Fruit fly (Drosophila melanogaster) whole organism, embryonic: ENCODE results near the gene Cyp9f2.

Experiments used
- ATbp ChIP-seq: fragments of 200-800 bp; sonication (Bioruptor generic); optimal IDR thresholded peaks from 2 replicates; lab custom pipeline; 2017; ENCODE audit warnings: missing biosample characterization, mild to moderate bottlenecking, missing genetic modification characterization, missing genetic modification reagents
- Adf1 ChIP-seq: fragments of 200-800 bp; sonication (Bioruptor generic); IDR thresholded peaks from 2 replicates; pipeline ENCODE4 v1.3.6; 2022; ENCODE audit warnings: missing biosample characterization, missing genetic modification characterization
- Antp ChIP-seq: fragments of 200-800 bp; sonication (Bioruptor generic); optimal IDR thresholded peaks from 3 replicates; lab custom pipeline; 2016; ENCODE audit warnings: missing biosample characterization, missing genetic modification characterization
- BEAF-32 ChIP-seq: fragments of 200-800 bp; sonication (Bioruptor generic); optimal IDR thresholded peaks from 3 replicates; lab custom pipeline; 2017; ENCODE audit warnings: missing biosample characterization, missing genetic modification characterization, mild to moderate bottlenecking, moderate library complexity, missing genetic modification reagents
- C15 ChIP-seq: fragments of 200-800 bp; sonication (Bioruptor generic); IDR thresholded peaks from 3 replicates; pipeline ENCODE4 v1.3.6; 2022; ENCODE audit warnings: missing biosample characterization, missing genetic modification characterization
- CG10462 ChIP-seq: fragments of 200-800 bp; sonication (Bioruptor generic); optimal IDR thresholded peaks from 2 replicates; lab custom pipeline; 2016; ENCODE audit warnings: missing biosample characterization, missing genetic modification characterization
- CG11247 ChIP-seq: fragments of 200-800 bp; sonication (Bioruptor generic); IDR thresholded peaks from 2 replicates; pipeline ENCODE4 v1.3.6; 2022; ENCODE audit warnings: missing biosample characterization, missing genetic modification characterization
- CG11398 ChIP-seq: fragments of 200-800 bp; sonication (Bioruptor generic); optimal IDR thresholded peaks from 2 replicates; lab custom pipeline; 2016; ENCODE audit warnings: missing biosample characterization, missing genetic modification characterization
- CG12744 ChIP-seq: fragments of 200-800 bp; sonication (Bioruptor generic); optimal IDR thresholded peaks from 2 replicates; lab custom pipeline; 2016; ENCODE audit warnings: missing biosample characterization, missing genetic modification characterization
- CG14710 ChIP-seq: fragments of 200-800 bp; sonication (Bioruptor generic); optimal IDR thresholded peaks from 3 replicates; lab custom pipeline; 2019; ENCODE audit warnings: missing biosample characterization, mild to moderate bottlenecking, missing genetic modification characterization, moderate library complexity
- CG14860 ChIP-seq: fragments of 200-800 bp; sonication (Bioruptor generic); IDR thresholded peaks from 3 replicates; pipeline ENCODE4 v1.3.6; 2022; ENCODE audit warnings: missing biosample characterization, missing genetic modification characterization; ENCODE audit not compliant: partially characterized antibody
- CG1529 ChIP-seq: fragments of 200-800 bp; sonication (Bioruptor generic); optimal IDR thresholded peaks from 3 replicates; lab custom pipeline; 2018; ENCODE audit warnings: missing biosample characterization, missing genetic modification characterization
- CG30020 ChIP-seq: fragments of 200-800 bp; optimal IDR thresholded peaks from 2 replicates; lab custom pipeline; 2019; ENCODE audit warnings: missing biosample characterization, mild to moderate bottlenecking, missing genetic modification characterization, moderate library complexity
- CG31441 ChIP-seq: fragments of 200-800 bp; sonication (Bioruptor generic); IDR thresholded peaks from 2 replicates; pipeline ENCODE4 v1.3.6; 2022; ENCODE audit warnings: missing biosample characterization, missing genetic modification characterization
- CG4617 ChIP-seq: fragments of 200-800 bp; sonication (Bioruptor generic); optimal IDR thresholded peaks from 3 replicates; lab custom pipeline; 2016; ENCODE audit warnings: missing biosample characterization, missing genetic modification characterization, borderline replicate concordance
- CG5180 ChIP-seq: fragments of 200-800 bp; sonication (Bioruptor generic); optimal IDR thresholded peaks from 3 replicates; lab custom pipeline; 2017; ENCODE audit warnings: missing biosample characterization, missing genetic modification characterization, mild to moderate bottlenecking, moderate library complexity, missing genetic modification reagents
- CG5245 ChIP-seq: fragments of 200-800 bp; sonication (Bioruptor generic); optimal IDR thresholded peaks from 3 replicates; lab custom pipeline; 2016; ENCODE audit warnings: missing biosample characterization, missing genetic modification characterization
- CG5953 ChIP-seq: fragments of 200-800 bp; sonication (Bioruptor generic); IDR thresholded peaks from 2 replicates; pipeline ENCODE4 v1.3.6; 2022; ENCODE audit warnings: missing biosample characterization, missing genetic modification characterization
- CG7963 ChIP-seq: fragments of 200-800 bp; sonication (Bioruptor generic); IDR thresholded peaks from 3 replicates; pipeline ENCODE4 v1.3.6; 2022; ENCODE audit warnings: missing biosample characterization, missing genetic modification characterization; ENCODE audit not compliant: partially characterized antibody
- CG8089 ChIP-seq: fragments of 200-800 bp; sonication (Bioruptor generic); optimal IDR thresholded peaks from 3 replicates; lab custom pipeline; 2016; ENCODE audit warnings: missing biosample characterization, missing genetic modification characterization
- CG8478 ChIP-seq: fragments of >200 bp; optimal IDR thresholded peaks from 2 replicates; lab custom pipeline; 2018
- CG9215 ChIP-seq: fragments of 200-800 bp; sonication (Bioruptor generic); IDR thresholded peaks from 2 replicates; pipeline ENCODE4 v1.3.6; 2022; ENCODE audit warnings: missing biosample characterization, missing genetic modification characterization
- CkIIα-i1 ChIP-seq: fragments of 200-800 bp; sonication (Bioruptor generic); IDR thresholded peaks from 2 replicates; pipeline ENCODE4 v1.3.6; 2022; ENCODE audit warnings: missing biosample characterization, missing genetic modification characterization
- Dad ChIP-seq: fragments of 200-800 bp; sonication (Bioruptor generic); optimal IDR thresholded peaks from 3 replicates; lab custom pipeline; 2016; ENCODE audit warnings: missing biosample characterization, missing genetic modification characterization
- Deaf1 ChIP-seq: fragments of 200-800 bp; optimal IDR thresholded peaks from 3 replicates; lab custom pipeline; 2019; ENCODE audit warnings: missing biosample characterization, mild to moderate bottlenecking, missing genetic modification characterization, moderate library complexity
- Fer3 ChIP-seq: fragments of 200-800 bp; sonication (Bioruptor generic); optimal IDR thresholded peaks from 2 replicates; lab custom pipeline; 2018; ENCODE audit warnings: missing biosample characterization, mild to moderate bottlenecking, missing genetic modification characterization, moderate library complexity
- Hr3 ChIP-seq: fragments of 200-800 bp; sonication (Bioruptor generic); optimal IDR thresholded peaks from 3 replicates; lab custom pipeline; 2016; ENCODE audit warnings: missing biosample characterization, missing genetic modification characterization
- NC2β ChIP-seq: fragments of 200-800 bp; sonication (Bioruptor generic); optimal IDR thresholded peaks from 2 replicates; lab custom pipeline; 2016; ENCODE audit warnings: missing biosample characterization, missing genetic modification characterization
- Optix ChIP-seq: fragments of 200-800 bp; sonication (Bioruptor generic); IDR thresholded peaks from 3 replicates; pipeline ENCODE4 v1.3.6; 2022; ENCODE audit warnings: missing biosample characterization, missing genetic modification characterization
- TFAM ChIP-seq: fragments of 200-800 bp; sonication (Bioruptor generic); optimal IDR thresholded peaks from 2 replicates; lab custom pipeline; 2017; ENCODE audit warnings: missing biosample characterization, missing genetic modification characterization, inconsistent platforms
- Xbp1 ChIP-seq: fragments of 200-800 bp; sonication (Bioruptor generic); optimal IDR thresholded peaks from 3 replicates; lab custom pipeline; 2016; ENCODE audit warnings: missing biosample characterization, mild to moderate bottlenecking, missing genetic modification characterization
- Xrp1 ChIP-seq: fragments of 200-800 bp; sonication (Bioruptor generic); IDR thresholded peaks from 2 replicates; pipeline ENCODE4 v1.3.6; 2022; ENCODE audit warnings: missing biosample characterization, missing genetic modification characterization
- al ChIP-seq: fragments of 200-800 bp; sonication (Bioruptor generic); IDR thresholded peaks from 2 replicates; pipeline ENCODE4 v1.3.6; 2022; ENCODE audit warnings: missing biosample characterization, missing genetic modification characterization
- aop ChIP-seq: fragments of 200-800 bp; sonication (Bioruptor generic); IDR thresholded peaks from 2 replicates; pipeline ENCODE4 v1.3.6; 2022; ENCODE audit warnings: missing biosample characterization, missing genetic modification characterization
- br ChIP-seq: fragments of >200 bp; optimal IDR thresholded peaks from 2 replicates; lab custom pipeline; 2017
- cato ChIP-seq: fragments of 200-800 bp; sonication (Bioruptor generic); optimal IDR thresholded peaks from 2 replicates; lab custom pipeline; 2016; ENCODE audit warnings: missing biosample characterization, missing genetic modification characterization, borderline replicate concordance
- chinmo ChIP-seq: fragments of 200-800 bp; sonication (Bioruptor generic); IDR thresholded peaks from 4 replicates; pipeline ENCODE4 v1.3.6; 2022; ENCODE audit warnings: missing biosample characterization, missing genetic modification characterization; ENCODE audit not compliant: partially characterized antibody
- danr ChIP-seq: fragments of 200-800 bp; sonication (Bioruptor generic); IDR thresholded peaks from 2 replicates; pipeline ENCODE4 v1.3.6; 2022; ENCODE audit warnings: missing biosample characterization, missing genetic modification characterization
- dysf ChIP-seq: fragments of 200-800 bp; sonication (Bioruptor generic); IDR thresholded peaks from 3 replicates; pipeline ENCODE4 v1.3.6; 2022; ENCODE audit warnings: missing biosample characterization, missing genetic modification characterization
- esg ChIP-seq: fragments of 200-800 bp; sonication (Bioruptor generic); conservative IDR thresholded peaks from 2 replicates; pipeline ENCODE4 v1.3.6; 2022; ENCODE audit warnings: missing biosample characterization, missing genetic modification characterization
- h ChIP-seq: fragments of >200 bp; optimal IDR thresholded peaks from 2 replicates; lab custom pipeline; 2017
- jigr1 ChIP-seq: fragments of 200-800 bp; sonication (Bioruptor generic); IDR thresholded peaks from 3 replicates; pipeline ENCODE4 v1.3.6; 2022; ENCODE audit warnings: missing biosample characterization, missing genetic modification characterization
- pzg ChIP-seq: fragments of 200-800 bp; sonication (Bioruptor generic); optimal IDR thresholded peaks from 3 replicates; lab custom pipeline; 2018; ENCODE audit warnings: missing biosample characterization, mild to moderate bottlenecking, missing genetic modification characterization, moderate library complexity
- sim ChIP-seq: fragments of 200-800 bp; sonication (Bioruptor generic); IDR thresholded peaks from 2 replicates; pipeline ENCODE4 v1.3.6; 2022; ENCODE audit warnings: missing biosample characterization, missing genetic modification characterization
- sna ChIP-seq: fragments of 200-800 bp; sonication (Bioruptor generic); IDR thresholded peaks from 2 replicates; pipeline ENCODE4 v1.3.6; 2022; ENCODE audit warnings: missing biosample characterization, missing genetic modification characterization; ENCODE audit not compliant: partially characterized antibody
- ssp ChIP-seq: fragments of 200-800 bp; sonication (Bioruptor generic); IDR thresholded peaks from 2 replicates; pipeline ENCODE4 v1.3.6; 2022; ENCODE audit warnings: missing biosample characterization, missing genetic modification characterization
- sug ChIP-seq: fragments of 200-800 bp; optimal IDR thresholded peaks from 2 replicates; lab custom pipeline; 2019; ENCODE audit warnings: missing biosample characterization, mild to moderate bottlenecking, missing genetic modification characterization, moderate library complexity
- tna ChIP-seq: fragments of 200-800 bp; sonication (Bioruptor generic); IDR thresholded peaks from 2 replicates; pipeline ENCODE4 v1.3.6; 2022; ENCODE audit warnings: missing biosample characterization, missing genetic modification characterization; ENCODE audit not compliant: partially characterized antibody
- vnd ChIP-seq: fragments of 200-800 bp; sonication (Bioruptor generic); IDR thresholded peaks from 3 replicates; pipeline ENCODE4 v1.3.6; 2022; ENCODE audit warnings: missing biosample characterization, missing genetic modification characterization; ENCODE audit not compliant: partially characterized antibody
- wdn ChIP-seq: fragments of 200-800 bp; sonication (Bioruptor generic); IDR thresholded peaks from 2 replicates; pipeline ENCODE4 v1.3.6; 2022; ENCODE audit warnings: missing biosample characterization, missing genetic modification characterization
- wor ChIP-seq: fragments of 200-800 bp; sonication (Bioruptor generic); IDR thresholded peaks from 2 replicates; pipeline ENCODE4 v1.3.6; 2022; ENCODE audit warnings: missing biosample characterization, missing genetic modification characterization
- zfh2 ChIP-seq: fragments of 200-800 bp; sonication (Bioruptor generic); optimal IDR thresholded peaks from 2 replicates; lab custom pipeline; 2016; ENCODE audit warnings: missing biosample characterization, missing genetic modification characterization

Gene Cyp9f2

dm6 chr3R:12413274-12413958 is 7.6 kb upstream of the Cyp9f2 start, which contains the start of the genes Dip-C and pps (continued):
- TF ChIP-seq tna (GFP tag; lab: Robert Waterston, UW) (no peak), pzg (GFP tag; lab: Kevin White, UChicago) (peak; percentile 69), vnd (peak; percentile 58; the same call in 2 of the 3 replicates), sug (tag; lab: Kevin White, UChicago) (no peak), CG5953 (GFP tag; lab: Robert Waterston, UW) (no peak), CG31441 (GFP tag; lab: Robert Waterston, UW) (no peak), aop (GFP tag; lab: Robert Waterston, UW) (no peak), al (GFP tag; lab: Robert Waterston, UW) (no peak), zfh2 (no peak), Fer3 (tag; lab: Kevin White, UChicago) (no peak), CG7963 (GFP tag; lab: Robert Waterston, UW) (peak; percentile 39; the same call in 1 of the 3 replicates), Optix (no peak), Deaf1 (no peak), C15 (GFP tag; lab: Robert Waterston, UW) (no peak), CG11398 (GFP tag; lab: Kevin White, UChicago) (no peak), Adf1 (no peak), br (lab: Kevin White, UChicago) (no peak), jigr1 (no peak), CG14860 (GFP tag; lab: Robert Waterston, UW) (peak; percentile 35; the same call in 1 of the 3 replicates), Xbp1 (peak; percentile 3), Dad (no peak), CG5180 (no peak), h (lab: Kevin White, UChicago) (no peak), Xrp1 (GFP tag; lab: Robert Waterston, UW) (no peak), sna (GFP tag; lab: Robert Waterston, UW) (peak; percentile 62; the same call in 1 of the 2 replicates), cato (no peak), sim (no peak), ssp (GFP tag; lab: Robert Waterston, UW) (no peak), Hr3 (no peak), TFAM (no peak), CG11247 (GFP tag; lab: Robert Waterston, UW) (no peak), CG8089 (GFP tag; lab: Kevin White, UChicago) (no peak), esg (no peak), CG12744 (GFP tag; lab: Kevin White, UChicago) (no peak), CG30020 (tag; lab: Kevin White, UChicago) (peak; percentile 27), CG8478 (no peak), CG10462 (GFP tag; lab: Kevin White, UChicago) (no peak), Antp (GFP tag; lab: Kevin White, UChicago) (no peak), CkIIα-i1 (GFP tag; lab: Robert Waterston, UW) (no peak), NC2β (GFP tag; lab: Kevin White, UChicago) (no peak), wdn (GFP tag; lab: Robert Waterston, UW) (no peak), ATbp (GFP tag; lab: Kevin White, UChicago) (no peak), CG14710 (peak; percentile 58), danr (GFP tag; lab: Robert Waterston, UW) (no peak), dysf (GFP tag; lab: Robert Waterston, UW) (no peak), CG9215 (GFP tag; lab: Robert Waterston, UW) (no peak), CG5245 (no peak), CG1529 (GFP tag; lab: Kevin White, UChicago) (no peak), chinmo (no peak), wor (GFP tag; lab: Robert Waterston, UW) (no peak), BEAF-32 (GFP tag; lab: Kevin White, UChicago) (peak; percentile 82), CG4617 (peak; percentile 85)
